Worm (Caenorhabditis elegans) whole organism, early embryonic: ENCODE results near the gene F54F12.2.

Experiments
- B0310.2 ChIP-seq: sonication (generic microtip); optimal IDR thresholded peaks from 2 replicates; lab custom pipeline; 2016; ENCODE audit warnings: mild to moderate bottlenecking, missing genetic modification characterization, missing compliant biosample characterization
- F13C5.2 ChIP-seq: sonication (generic microtip); optimal IDR thresholded peaks from 2 replicates; lab custom pipeline; 2017; ENCODE audit warnings: mild to moderate bottlenecking, missing genetic modification characterization, inconsistent platforms, missing compliant biosample characterization
- aly-1 ChIP-seq: sonication (generic microtip); optimal IDR thresholded peaks from 2 replicates; lab custom pipeline; 2016; ENCODE audit warnings: missing genetic modification characterization, missing compliant biosample characterization
- ama-1 ChIP-seq: fragments of 150-350 bp; optimal IDR thresholded peaks from 2 replicates; lab custom pipeline; 2014
- ceh-13 ChIP-seq: fragments of 200-800 bp; sonication (Bioruptor generic); optimal IDR thresholded peaks from 2 replicates; lab custom pipeline; 2018; ENCODE audit warnings: mild to moderate bottlenecking, missing genetic modification characterization, missing compliant biosample characterization
- ceh-36 ChIP-seq: sonication (generic microtip); optimal IDR thresholded peaks from 2 replicates; lab custom pipeline; 2016; ENCODE audit warnings: missing genetic modification characterization, inconsistent platforms, missing compliant biosample characterization
- ets-7 ChIP-seq: sonication (generic microtip); optimal IDR thresholded peaks from 2 replicates; lab custom pipeline; 2016; ENCODE audit warnings: missing genotype, missing genetic modification characterization, missing compliant biosample characterization
- flt-1 ChIP-seq: fragments of 200-800 bp; sonication (Bioruptor generic); IDR thresholded peaks from 2 replicates; pipeline ENCODE4 v1.3.6; 2022; ENCODE audit warnings: missing genetic modification characterization, missing compliant biosample characterization
- hmbx-1 ChIP-seq: sonication (generic microtip); optimal IDR thresholded peaks from 2 replicates; lab custom pipeline; 2016; ENCODE audit warnings: mild to moderate bottlenecking, missing genetic modification characterization, missing compliant biosample characterization
- hmg-4 ChIP-seq: fragments of 200-800 bp; sonication (Bioruptor generic); optimal IDR thresholded peaks from 2 replicates; lab custom pipeline; 2018; ENCODE audit warnings: mild to moderate bottlenecking, missing genetic modification characterization, missing compliant biosample characterization
- hnd-1 ChIP-seq: sonication (generic microtip); optimal IDR thresholded peaks from 2 replicates; lab custom pipeline; 2016; ENCODE audit warnings: missing genetic modification characterization, missing compliant biosample characterization
- pes-1 ChIP-seq: fragments of 200-800 bp; sonication (Bioruptor generic); IDR thresholded peaks from 2 replicates; pipeline ENCODE4 v1.3.6; 2022; ENCODE audit warnings: missing genetic modification reagents, missing genetic modification characterization, missing compliant biosample characterization
- scrt-1 ChIP-seq: fragments of 200-800 bp; sonication (Bioruptor generic); IDR thresholded peaks from 2 replicates; pipeline ENCODE4 v1.3.6; 2022; ENCODE audit warnings: missing genetic modification characterization, missing compliant biosample characterization
- sea-1 ChIP-seq: fragments of 200-800 bp; sonication (Bioruptor generic); conservative IDR thresholded peaks from 2 replicates; pipeline ENCODE4 v1.3.6; 2022; ENCODE audit warnings: missing genetic modification characterization, missing compliant biosample characterization
- tbx-11 ChIP-seq: fragments of 200-800 bp; sonication (Bioruptor generic); IDR thresholded peaks from 2 replicates; pipeline ENCODE4 v1.3.6; 2022; ENCODE audit warnings: missing genetic modification characterization, missing compliant biosample characterization
- tbx-37 ChIP-seq: fragments of 200-800 bp; sonication (Bioruptor generic); conservative IDR thresholded peaks from 2 replicates; pipeline ENCODE4 v1.3.6; 2022; ENCODE audit warnings: missing genetic modification reagents, missing genetic modification characterization, missing compliant biosample characterization
- tra-4 ChIP-seq: sonication (generic microtip); optimal IDR thresholded peaks from 2 replicates; lab custom pipeline; 2017; ENCODE audit warnings: missing genetic modification characterization, missing compliant biosample characterization

F54F12.2 gene

ce11 chrIII:13062414-13062965 lies 22.7 kb downstream of the F54F12.2 start:
- peak; percentile 38 for TF ChIP-seq aly-1 (tag; lab: Kevin White, UChicago)
- TF ChIP-seq ets-7 = peak; percentile 49
- TF ChIP-seq hmg-4 (GFP tag; lab: Kevin White, UChicago) = peak; percentile 84
- TF ChIP-seq B0310.2 (tag; lab: Kevin White, UChicago) = peak; percentile 22
- TF ChIP-seq pes-1 = peak; percentile 59; the same call in 1 of the 2 replicates
- TF ChIP-seq F13C5.2 = peak; percentile 76
- no peak; the same call in 1 of the 2 replicates for TF ChIP-seq sea-1 (GFP tag; lab: Robert Waterston, UW)
- peak; percentile 12 for TF ChIP-seq ceh-13 (GFP tag; lab: Kevin White, UChicago)
- peak; percentile 27 for TF ChIP-seq ceh-36
- TF ChIP-seq tbx-37 (GFP tag; lab: Robert Waterston, UW) = no peak
- no peak for TF ChIP-seq ama-1 (lab: Kevin White, UChicago)
- peak; percentile 59; the same call in 1 of the 2 replicates for TF ChIP-seq tbx-11 (GFP tag; lab: Robert Waterston, UW)

- no peak for TF ChIP-seq ets-7
- no peak for TF ChIP-seq B0310.2 (tag; lab: Kevin White, UChicago)
- TF ChIP-seq sea-1 (GFP tag; lab: Robert Waterston, UW) = no peak
Observed at ce11 chrIII:13062989-13063388, 23.1 kb downstream of the F54F12.2 start.

- TF ChIP-seq aly-1 (tag; lab: Kevin White, UChicago) (no peak), sea-1 (GFP tag; lab: Robert Waterston, UW) (0 out of 2 replicates have a peak, but pooled peaks have one; percentile 47), tbx-37 (GFP tag; lab: Robert Waterston, UW) (no peak)
Observed at ce11 chrIII:13064213-13065184, 24.7 kb downstream of the F54F12.2 start.

- no peak for TF ChIP-seq hmbx-1
- peak; percentile 66 for TF ChIP-seq hmg-4 (GFP tag; lab: Kevin White, UChicago)
- no peak; the same call in 1 of the 2 replicates for TF ChIP-seq pes-1
- 0 out of 2 replicates have a peak, but pooled peaks have one; percentile 55 for TF ChIP-seq sea-1 (GFP tag; lab: Robert Waterston, UW)
Observed at ce11 chrIII:13065694-13066093, 25.9 kb downstream of the F54F12.2 start.

ce11 chrIII:13066828-13067227 lies 27.0 kb downstream of the F54F12.2 start:
- TF ChIP-seq hmg-4 (GFP tag; lab: Kevin White, UChicago) (no peak), B0310.2 (tag; lab: Kevin White, UChicago) (no peak)

ce11 chrIII:13067884-13068767 lies 28.3 kb downstream of the F54F12.2 start:
- peak; percentile 21 for TF ChIP-seq ets-7
- peak; percentile 15 for TF ChIP-seq ceh-36
- no peak for TF ChIP-seq hnd-1
- peak; percentile 44 for TF ChIP-seq flt-1
- TF ChIP-seq B0310.2 (tag; lab: Kevin White, UChicago) = no peak
- TF ChIP-seq hmg-4 (GFP tag; lab: Kevin White, UChicago) = peak; percentile 96
- TF ChIP-seq pes-1 = no peak
- TF ChIP-seq F13C5.2 = peak; percentile 90
- peak; percentile 53 for TF ChIP-seq aly-1 (tag; lab: Kevin White, UChicago)
- no peak for TF ChIP-seq tra-4 (tag; lab: Kevin White, UChicago)
- TF ChIP-seq tbx-37 (GFP tag; lab: Robert Waterston, UW) = no peak; the same call in 1 of the 2 replicates

- TF ChIP-seq scrt-1 (GFP tag; lab: Robert Waterston, UW) (no peak), aly-1 (tag; lab: Kevin White, UChicago) (no peak), hnd-1 (no peak)
Observed at ce11 chrIII:13069416-13069815, 29.6 kb downstream of the F54F12.2 start.

ce11 chrIII:13070548-13071050 lies 30.8 kb downstream of the F54F12.2 start, which contains the start of gene Y39E4B.6:
Gene Y39E4B.6 (plus strand): TSS chrIII:13070756.
- peak; percentile 66 for TF ChIP-seq tra-4 (tag; lab: Kevin White, UChicago)
- no peak for TF ChIP-seq tbx-37 (GFP tag; lab: Robert Waterston, UW)
- peak; percentile 96 for TF ChIP-seq hmg-4 (GFP tag; lab: Kevin White, UChicago)
- TF ChIP-seq scrt-1 (GFP tag; lab: Robert Waterston, UW) = peak; percentile 66; the same call in 1 of the 2 replicates
- no peak for TF ChIP-seq tbx-11 (GFP tag; lab: Robert Waterston, UW)
- TF ChIP-seq ceh-13 (GFP tag; lab: Kevin White, UChicago) = peak; percentile 11
- peak; percentile 80 for TF ChIP-seq ama-1 (lab: Kevin White, UChicago)
- peak; percentile 29 for TF ChIP-seq ceh-36
- TF ChIP-seq ets-7 = peak; percentile 2
- TF ChIP-seq pes-1 = peak; percentile 73
- peak; percentile 98 for TF ChIP-seq F13C5.2
- peak; percentile 66 for TF ChIP-seq flt-1
- peak; percentile 69 for TF ChIP-seq hmbx-1
- peak; percentile 81 for TF ChIP-seq sea-1 (GFP tag; lab: Robert Waterston, UW)
- TF ChIP-seq aly-1 (tag; lab: Kevin White, UChicago) = no peak
- TF ChIP-seq hnd-1 = peak; percentile 17
- peak; percentile 72 for TF ChIP-seq B0310.2 (tag; lab: Kevin White, UChicago)
